Fruit fly (Drosophila melanogaster) whole organism, adult: ENCODE results near the gene shv.

Experiments used
- CG11617 ChIP-seq: fragments of 200-800 bp; sonication (Bioruptor generic); optimal IDR thresholded peaks from 2 replicates; lab custom pipeline; 2017; ENCODE audit warnings: mild to moderate bottlenecking, missing biosample characterization, missing genetic modification reagents, missing genetic modification characterization
- CG14711 ChIP-seq: fragments of 200-800 bp; sonication (Bioruptor generic); optimal IDR thresholded peaks from 2 replicates; lab custom pipeline; 2018; ENCODE audit warnings: missing biosample characterization, mild to moderate bottlenecking, missing genetic modification characterization, moderate library complexity
- CG1620 ChIP-seq: fragments of 200-800 bp; sonication (Bioruptor generic); optimal IDR thresholded peaks from 2 replicates; lab custom pipeline; 2016; ENCODE audit warnings: missing biosample characterization, missing genetic modification characterization
- CG5204 ChIP-seq: fragments of 200-800 bp; sonication (Bioruptor generic); optimal IDR thresholded peaks from 2 replicates; lab custom pipeline; 2016; ENCODE audit warnings: missing biosample characterization, missing genetic modification characterization
- CG7101 ChIP-seq: fragments of 200-800 bp; sonication (Bioruptor generic); optimal IDR thresholded peaks from 2 replicates; lab custom pipeline; 2018; ENCODE audit warnings: missing biosample characterization, mild to moderate bottlenecking, missing genetic modification characterization, moderate library complexity
- Crg-1 ChIP-seq: fragments of 200-800 bp; sonication (Bioruptor generic); optimal IDR thresholded peaks from 2 replicates; lab custom pipeline; 2016; ENCODE audit warnings: missing biosample characterization, missing genetic modification characterization
- Hr96 ChIP-seq: fragments of 200-800 bp; sonication (Bioruptor generic); optimal IDR thresholded peaks from 2 replicates; lab custom pipeline; 2016; ENCODE audit warnings: missing biosample characterization, missing genetic modification characterization
- bab1 ChIP-seq: fragments of 200-800 bp; sonication (Bioruptor generic); optimal IDR thresholded peaks from 3 replicates; lab custom pipeline; 2019; ENCODE audit warnings: missing biosample characterization, mild to moderate bottlenecking, missing genetic modification characterization, moderate library complexity
- cnc ChIP-seq, 2 experiments: fragments of >200 bp; optimal IDR thresholded peaks; 2 replicates each; lab custom pipeline; 2017
- kay ChIP-seq: fragments of 200-800 bp; sonication (Bioruptor generic); peaks from one replicate; lab custom pipeline; 2016; ENCODE audit warnings: missing biosample characterization, missing genetic modification characterization, borderline replicate concordance
- ovo ChIP-seq: fragments of 200-800 bp; sonication (Bioruptor generic); optimal IDR thresholded peaks from 2 replicates; lab custom pipeline; 2016; ENCODE audit warnings: missing biosample characterization, missing genetic modification characterization
- pad ChIP-seq: fragments of 200-800 bp; sonication (Bioruptor generic); optimal IDR thresholded peaks from 3 replicates; lab custom pipeline; 2017; ENCODE audit warnings: missing biosample characterization, missing genetic modification characterization, mild to moderate bottlenecking, moderate library complexity, missing genetic modification reagents
- tj ChIP-seq: fragments of 200-800 bp; sonication (Bioruptor generic); optimal IDR thresholded peaks from 3 replicates; lab custom pipeline; 2017; ENCODE audit warnings: missing biosample characterization, mild to moderate bottlenecking, missing genetic modification characterization, moderate library complexity

DNA sequence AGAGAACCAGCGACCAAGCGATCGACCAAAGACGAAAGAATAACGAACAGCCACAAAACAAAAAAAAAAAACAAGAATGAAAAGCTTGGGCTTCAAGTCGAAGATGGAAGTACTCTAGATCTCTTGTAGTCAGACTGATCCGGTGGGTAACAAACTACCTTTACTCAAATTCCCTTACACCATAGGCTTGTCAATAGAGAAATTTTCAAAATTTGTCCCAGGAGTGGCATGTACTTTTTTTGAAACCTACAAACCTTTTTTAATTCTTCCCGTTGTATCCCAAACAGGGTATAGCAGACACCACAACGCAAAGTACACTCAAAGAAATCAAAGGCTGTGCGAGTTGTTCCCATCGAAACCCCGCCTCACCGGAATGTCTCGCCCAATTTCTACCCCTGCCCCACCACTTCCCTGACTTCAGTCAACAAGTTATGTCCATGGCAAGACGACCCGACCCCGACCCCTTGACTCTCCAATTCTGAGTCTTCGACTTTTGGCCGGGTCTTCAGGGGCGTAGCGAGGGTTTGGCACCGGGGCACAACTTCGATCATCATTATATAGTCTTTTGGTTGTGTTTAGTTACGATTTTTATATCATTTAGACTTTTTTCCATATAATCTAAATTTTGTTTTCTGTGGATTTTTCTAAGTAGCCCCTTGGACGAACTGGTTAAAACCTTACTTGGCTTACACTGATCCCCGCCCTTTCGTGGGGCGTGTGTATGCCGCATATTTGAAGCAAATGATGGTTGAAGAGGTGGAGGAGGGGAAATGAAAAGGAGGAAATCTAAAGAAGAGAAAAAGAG, 23.0 kb upstream of the shv start:
- TF ChIP-seq CG7101 (tag; lab: Kevin White, UChicago): no peak
- TF ChIP-seq Crg-1: no peak
- TF ChIP-seq CG11617 (GFP tag; lab: Kevin White, UChicago): no peak
- no peak for TF ChIP-seq cnc (optimal IDR thresholded peaks at IDR 0.05; lab: Kevin White, UChicago)
- TF ChIP-seq CG5204 (GFP tag; lab: Kevin White, UChicago): no peak
- TF ChIP-seq bab1 (GFP tag; lab: Kevin White, UChicago): no peak
- TF ChIP-seq CG14711 (tag; lab: Kevin White, UChicago): no peak
- no peak for TF ChIP-seq ovo
- TF ChIP-seq CG1620: no peak
- TF ChIP-seq tj (GFP tag; lab: Kevin White, UChicago): no peak
- peak; percentile 36 for TF ChIP-seq kay (GFP tag; lab: Kevin White, UChicago)
- no peak for TF ChIP-seq Hr96 (GFP tag; lab: Kevin White, UChicago)
- no peak for TF ChIP-seq pad (GFP tag; lab: Kevin White, UChicago)
